Worm (Caenorhabditis elegans) whole organism, L4 larva: ENCODE results near the gene pno-1.
A peak's percentile ranks its signal among the peaks of the same experiment; 100 is the strongest.

Experiments
- ama-1 ChIP-seq: fragments of 150-350 bp; optimal IDR thresholded peaks from 2 replicates; lab custom pipeline; 2014; ENCODE audit warnings: inconsistent platforms, mixed read lengths
- dpl-1 ChIP-seq: fragments of 150-350 bp; optimal IDR thresholded peaks from 2 replicates; lab custom pipeline; 2014; ENCODE audit warnings: missing biosample characterization, missing genetic modification reagents, missing genetic modification characterization
- jun-1 ChIP-seq: fragments of 150-350 bp; optimal IDR thresholded peaks from 2 replicates; lab custom pipeline; 2014; ENCODE audit warnings: missing biosample characterization, missing genetic modification reagents, missing genetic modification characterization
- lir-3 ChIP-seq: sonication (generic microtip); optimal IDR thresholded peaks from 2 replicates; lab custom pipeline; 2016; ENCODE audit warnings: mild to moderate bottlenecking, missing genetic modification characterization, missing compliant biosample characterization
- php-3 ChIP-seq: fragments of 200-800 bp; sonication (Bioruptor generic); IDR thresholded peaks from 2 replicates; pipeline ENCODE4 v1.3.6; 2022; ENCODE audit warnings: missing genetic modification reagents, missing genetic modification characterization, missing compliant biosample characterization
- unc-39 ChIP-seq: sonication (generic microtip); optimal IDR thresholded peaks from 2 replicates; lab custom pipeline; 2017; ENCODE audit warnings: missing biosample characterization, missing genetic modification characterization

- peak; percentile 38 for TF ChIP-seq ama-1
- TF ChIP-seq php-3 (GFP tag; lab: Robert Waterston, UW) = no peak
- TF ChIP-seq unc-39 (tag; lab: Kevin White, UChicago) = no peak
- no peak for TF ChIP-seq dpl-1 (GFP tag; lab: Kevin White, UChicago)
- TF ChIP-seq lir-3 (tag; lab: Kevin White, UChicago) = no peak
- TF ChIP-seq jun-1 (tag; lab: Kevin White, UChicago) = no peak
Measured at ce11 chrII:9703601-9704000, 39.1 kb downstream of the pno-1 start, which contains the start of gene mop-25.2.
